Worm (Caenorhabditis elegans) whole organism, early embryonic: ENCODE measurements around the gene ZK945.8.

Experiments
- B0310.2 ChIP-seq: sonication (generic microtip); optimal IDR thresholded peaks from 2 replicates; lab custom pipeline; 2016; ENCODE audit warnings: mild to moderate bottlenecking, missing genetic modification characterization, missing compliant biosample characterization
- F13C5.2 ChIP-seq: sonication (generic microtip); optimal IDR thresholded peaks from 2 replicates; lab custom pipeline; 2017; ENCODE audit warnings: mild to moderate bottlenecking, missing genetic modification characterization, inconsistent platforms, missing compliant biosample characterization
- aly-1 ChIP-seq: sonication (generic microtip); optimal IDR thresholded peaks from 2 replicates; lab custom pipeline; 2016; ENCODE audit warnings: missing genetic modification characterization, missing compliant biosample characterization
- ama-1 ChIP-seq: fragments of 150-350 bp; optimal IDR thresholded peaks from 2 replicates; lab custom pipeline; 2014
- ceh-13 ChIP-seq: fragments of 200-800 bp; sonication (Bioruptor generic); optimal IDR thresholded peaks from 2 replicates; lab custom pipeline; 2018; ENCODE audit warnings: mild to moderate bottlenecking, missing genetic modification characterization, missing compliant biosample characterization
- ceh-36 ChIP-seq: sonication (generic microtip); optimal IDR thresholded peaks from 2 replicates; lab custom pipeline; 2016; ENCODE audit warnings: missing genetic modification characterization, inconsistent platforms, missing compliant biosample characterization
- ets-7 ChIP-seq: sonication (generic microtip); optimal IDR thresholded peaks from 2 replicates; lab custom pipeline; 2016; ENCODE audit warnings: missing genotype, missing genetic modification characterization, missing compliant biosample characterization
- flt-1 ChIP-seq: fragments of 200-800 bp; sonication (Bioruptor generic); IDR thresholded peaks from 2 replicates; pipeline ENCODE4 v1.3.6; 2022; ENCODE audit warnings: missing genetic modification characterization, missing compliant biosample characterization
- hmbx-1 ChIP-seq: sonication (generic microtip); optimal IDR thresholded peaks from 2 replicates; lab custom pipeline; 2016; ENCODE audit warnings: mild to moderate bottlenecking, missing genetic modification characterization, missing compliant biosample characterization
- hmg-4 ChIP-seq: fragments of 200-800 bp; sonication (Bioruptor generic); optimal IDR thresholded peaks from 2 replicates; lab custom pipeline; 2018; ENCODE audit warnings: mild to moderate bottlenecking, missing genetic modification characterization, missing compliant biosample characterization
- hnd-1 ChIP-seq: sonication (generic microtip); optimal IDR thresholded peaks from 2 replicates; lab custom pipeline; 2016; ENCODE audit warnings: missing genetic modification characterization, missing compliant biosample characterization
- pes-1 ChIP-seq: fragments of 200-800 bp; sonication (Bioruptor generic); IDR thresholded peaks from 2 replicates; pipeline ENCODE4 v1.3.6; 2022; ENCODE audit warnings: missing genetic modification reagents, missing genetic modification characterization, missing compliant biosample characterization
- scrt-1 ChIP-seq: fragments of 200-800 bp; sonication (Bioruptor generic); IDR thresholded peaks from 2 replicates; pipeline ENCODE4 v1.3.6; 2022; ENCODE audit warnings: missing genetic modification characterization, missing compliant biosample characterization
- sea-1 ChIP-seq: fragments of 200-800 bp; sonication (Bioruptor generic); conservative IDR thresholded peaks from 2 replicates; pipeline ENCODE4 v1.3.6; 2022; ENCODE audit warnings: missing genetic modification characterization, missing compliant biosample characterization
- tbx-11 ChIP-seq: fragments of 200-800 bp; sonication (Bioruptor generic); IDR thresholded peaks from 2 replicates; pipeline ENCODE4 v1.3.6; 2022; ENCODE audit warnings: missing genetic modification characterization, missing compliant biosample characterization
- tbx-37 ChIP-seq: fragments of 200-800 bp; sonication (Bioruptor generic); conservative IDR thresholded peaks from 2 replicates; pipeline ENCODE4 v1.3.6; 2022; ENCODE audit warnings: missing genetic modification reagents, missing genetic modification characterization, missing compliant biosample characterization
- tra-4 ChIP-seq: sonication (generic microtip); optimal IDR thresholded peaks from 2 replicates; lab custom pipeline; 2017; ENCODE audit warnings: missing genetic modification characterization, missing compliant biosample characterization

The ZK945.8 gene

ce11 chrII:10144092-10144491, 35.6 kb downstream of the ZK945.8 start, which contains the start of gene F27E5.3:
F27E5.3 (minus strand) TSS chrII:10144192.
- TF ChIP-seq tbx-11 (GFP tag; lab: Robert Waterston, UW) = no peak
- no peak for TF ChIP-seq scrt-1 (GFP tag; lab: Robert Waterston, UW)
- TF ChIP-seq ceh-13 = no peak
- no peak for TF ChIP-seq aly-1 (tag; lab: Kevin White, UChicago)
- no peak for TF ChIP-seq ama-1 (lab: Kevin White, UChicago)
- no peak for TF ChIP-seq hmbx-1
- no peak for TF ChIP-seq ceh-36 (tag; lab: Kevin White, UChicago)
- no peak for TF ChIP-seq ets-7 (tag; lab: Kevin White, UChicago)

DNA sequence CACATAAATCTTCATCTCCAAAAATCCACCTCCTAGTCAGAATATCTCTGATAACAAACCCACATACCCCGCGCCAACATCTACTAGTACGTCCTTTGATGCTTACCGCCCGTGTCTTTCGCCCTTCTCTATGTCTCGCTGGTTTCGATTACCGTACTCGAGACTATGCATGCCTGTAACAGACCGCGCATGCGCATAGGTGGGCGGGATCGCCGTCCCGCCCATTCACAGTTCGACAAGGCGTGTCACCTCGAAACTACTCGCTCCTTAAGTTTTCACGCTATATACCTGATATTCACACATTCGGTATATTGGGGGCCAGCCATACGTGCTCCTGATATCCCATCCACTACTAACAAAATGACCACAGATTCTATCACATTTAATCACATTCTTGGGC, 38.0 kb downstream of the ZK945.8 start, which contains the start of gene pax-3:
Gene pax-3 (plus strand): TSS at position 83 of the 400 bp plus-strand sequence.
- TF ChIP-seq aly-1 (tag; lab: Kevin White, UChicago) = no peak
- TF ChIP-seq flt-1 (GFP tag; lab: Robert Waterston, UW) = no peak
- TF ChIP-seq tra-4 (tag; lab: Kevin White, UChicago) = no peak
- TF ChIP-seq sea-1 = no peak
- no peak for TF ChIP-seq F13C5.2 (tag; lab: Kevin White, UChicago)
- TF ChIP-seq B0310.2 = no peak
- TF ChIP-seq hmbx-1 = no peak
- TF ChIP-seq scrt-1 (GFP tag; lab: Robert Waterston, UW) = no peak
- no peak for TF ChIP-seq pes-1 (GFP tag; lab: Robert Waterston, UW)
- no peak for TF ChIP-seq hmg-4 (GFP tag; lab: Kevin White, UChicago)
- no peak for TF ChIP-seq tbx-37 (GFP tag; lab: Robert Waterston, UW)
- no peak for TF ChIP-seq ets-7 (tag; lab: Kevin White, UChicago)
- TF ChIP-seq hnd-1 (tag; lab: Kevin White, UChicago) = no peak
- no peak for TF ChIP-seq tbx-11 (GFP tag; lab: Robert Waterston, UW)
- TF ChIP-seq ceh-13 = no peak
- no peak for TF ChIP-seq ama-1 (lab: Kevin White, UChicago)
- no peak for TF ChIP-seq ceh-36 (tag; lab: Kevin White, UChicago)

- TF ChIP-seq tbx-37 (GFP tag; lab: Robert Waterston, UW) (no peak), ceh-13 (no peak), ama-1 (lab: Kevin White, UChicago) (no peak), sea-1 (no peak), scrt-1 (GFP tag; lab: Robert Waterston, UW) (no peak)
Observed at ce11 chrII:10147502-10147901, 39.1 kb downstream of the ZK945.8 start.

- no peak for TF ChIP-seq hmbx-1
- no peak for TF ChIP-seq scrt-1 (GFP tag; lab: Robert Waterston, UW)
- TF ChIP-seq flt-1 (GFP tag; lab: Robert Waterston, UW) = no peak
- no peak for TF ChIP-seq sea-1
- TF ChIP-seq ceh-13 = no peak
- TF ChIP-seq ceh-36 (tag; lab: Kevin White, UChicago) = no peak
- no peak for TF ChIP-seq ets-7 (tag; lab: Kevin White, UChicago)
- no peak for TF ChIP-seq hmg-4 (GFP tag; lab: Kevin White, UChicago)
- TF ChIP-seq pes-1 (GFP tag; lab: Robert Waterston, UW) = no peak
- TF ChIP-seq aly-1 (tag; lab: Kevin White, UChicago) = no peak
- no peak for TF ChIP-seq tbx-37 (GFP tag; lab: Robert Waterston, UW)
- no peak for TF ChIP-seq F13C5.2 (tag; lab: Kevin White, UChicago)
- no peak for TF ChIP-seq tbx-11 (GFP tag; lab: Robert Waterston, UW)
- no peak for TF ChIP-seq hnd-1 (tag; lab: Kevin White, UChicago)
- TF ChIP-seq ama-1 (lab: Kevin White, UChicago) = no peak
- TF ChIP-seq B0310.2 = no peak
- no peak for TF ChIP-seq tra-4 (tag; lab: Kevin White, UChicago)
Observed at ce11 chrII:10155106-10155505, 46.7 kb downstream of the ZK945.8 start, which contains the start of gene nlp-63. nlp-63 (plus strand) TSS chrII:10155406.
